Worm (Caenorhabditis elegans): ENCODE results near the gene K07C11.8.

Gene K07C11.8

DNA sequence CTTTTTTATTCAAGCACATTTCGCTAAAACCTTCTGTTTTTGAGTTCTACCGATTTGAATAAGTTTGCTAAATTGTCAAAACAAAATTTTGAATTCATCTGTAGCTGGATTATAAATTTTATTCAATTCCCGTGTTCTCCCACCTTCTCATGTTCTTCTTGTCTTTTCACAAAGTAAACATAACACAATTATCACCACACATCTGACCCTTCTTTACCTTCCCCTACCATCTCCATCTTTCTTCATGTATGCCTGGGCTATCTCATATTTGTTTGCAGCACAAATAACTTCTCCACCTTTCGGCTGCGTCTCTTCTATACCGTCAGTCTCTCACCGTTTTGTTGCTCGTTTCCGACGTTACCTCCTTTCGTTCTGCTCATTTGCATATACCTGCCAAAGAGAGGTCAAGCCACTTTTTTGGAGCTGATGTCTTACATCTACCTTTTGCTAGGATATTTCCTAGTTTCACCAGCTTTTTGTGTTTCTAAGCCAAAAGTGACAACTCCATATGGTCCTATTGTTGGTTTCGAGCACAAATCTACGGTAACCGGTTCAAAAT is 14.5 kb downstream of the K07C11.8 start, which contains the start of gene cest-17:
Gene cest-17 (plus strand): TSS at position 248 of the 559 bp plus-strand sequence.
- TF ChIP-seq lin-13 (GFP tag; optimal IDR thresholded peaks at IDR 0.05) = no peak
- TF ChIP-seq efl-1 (optimal IDR thresholded peaks at IDR 0.05) = no peak
- peak in 1 of 2 experiments; percentile 53 for TF ChIP-seq efl-1 (GFP tag; optimal IDR thresholded peaks at IDR 0.05 in 1 of 2)

- TF ChIP-seq lin-14 (GFP tag; optimal IDR thresholded peaks at IDR 0.05) = peak; percentile 68
- no peak for TF ChIP-seq isw-1 (GFP tag; IDR thresholded peaks at IDR 0.05)
- TF ChIP-seq hlh-4 (tag; optimal IDR thresholded peaks at IDR 0.05) = no peak
- TF ChIP-seq zag-1 (tag; optimal IDR thresholded peaks at IDR 0.05) = no peak
- no peak for TF ChIP-seq tbx-2 (tag; optimal IDR thresholded peaks at IDR 0.05)
- TF ChIP-seq rnt-1 (tag; optimal IDR thresholded peaks at IDR 0.05) = peak; percentile 33
- TF ChIP-seq nhr-85 (tag) = peak; percentile 68
- no peak for TF ChIP-seq Y116A8C.19 (tag; optimal IDR thresholded peaks at IDR 0.05; ENCODE audit: borderline replicate concordance)
- no peak for TF ChIP-seq nhr-77 (tag; optimal IDR thresholded peaks at IDR 0.05)
- peak; percentile 23 for TF ChIP-seq snu-23 (GFP tag; optimal IDR thresholded peaks at IDR 0.05)
- no peak for TF ChIP-seq lin-35 (GFP tag; optimal IDR thresholded peaks at IDR 0.05)
- no peak for TF ChIP-seq nhr-28 (tag; optimal IDR thresholded peaks at IDR 0.05)
- TF ChIP-seq lir-3 (tag; optimal IDR thresholded peaks at IDR 0.05; ENCODE audit: poor library complexity) = peak; percentile 6
- peak; percentile 26 for TF ChIP-seq blmp-1 (tag; optimal IDR thresholded peaks at IDR 0.05)
- TF ChIP-seq ceh-88 (GFP tag; IDR thresholded peaks at IDR 0.05) = no peak
- no peak for TF ChIP-seq nhr-90 (tag; optimal IDR thresholded peaks at IDR 0.05; ENCODE audit: poor library complexity)
- no peak for TF ChIP-seq ceh-63 (GFP tag; optimal IDR thresholded peaks at IDR 0.05)
- no peak for TF ChIP-seq aha-1 (tag; optimal IDR thresholded peaks at IDR 0.05)
- TF ChIP-seq fkh-4 (tag; optimal IDR thresholded peaks at IDR 0.05; ENCODE audit: borderline replicate concordance) = no peak
- TF ChIP-seq irx-1 (tag; optimal IDR thresholded peaks at IDR 0.05) = no peak
- TF ChIP-seq ceh-90 (tag; optimal IDR thresholded peaks at IDR 0.05) = no peak
- peak; percentile 36 for TF ChIP-seq nhr-71 (tag; optimal IDR thresholded peaks at IDR 0.05)
Observed at ce11 chrV:8201229-8201858, 16.3 kb downstream of the K07C11.8 start, which contains the start of gene cri-2. Gene cri-2, plus strand, starts transcription at chrV:8201808.

- TF ChIP-seq vab-15 (tag; optimal IDR thresholded peaks at IDR 0.05) (no peak), nhr-71 (tag; optimal IDR thresholded peaks at IDR 0.05) (no peak), ces-1 (GFP tag; optimal IDR thresholded peaks at IDR 0.05) (no peak), lin-39 (tag; optimal IDR thresholded peaks at IDR 0.05) (no peak), ztf-11 (tag; optimal IDR thresholded peaks at IDR 0.05) (no peak)
Observed at ce11 chrV:8198994-8199393, 18.7 kb downstream of the K07C11.8 start, which contains the start of gene F20D6.11. Gene F20D6.11, minus strand, starts transcription at chrV:8199094.

DNA sequence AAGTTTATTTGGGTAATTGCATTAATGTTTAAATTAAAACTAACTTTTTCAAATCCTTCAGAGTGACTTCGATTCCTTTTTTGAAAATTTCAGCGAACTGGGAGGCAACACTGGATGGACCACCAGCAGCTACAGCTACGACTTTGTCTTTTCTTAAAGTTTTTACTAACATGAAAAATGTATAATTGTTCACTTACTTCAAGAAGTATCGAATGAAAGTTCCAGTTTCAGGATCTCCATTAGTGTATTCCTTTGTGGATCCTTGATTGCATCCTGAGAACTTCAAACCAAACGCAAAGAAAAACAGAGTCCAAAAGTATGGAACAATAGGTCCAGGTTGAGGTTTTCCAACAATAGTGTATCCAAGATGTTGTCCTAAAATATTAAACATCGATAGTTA is 20.7 kb downstream of the K07C11.8 start:
- TF ChIP-seq elt-2 (tag; optimal IDR thresholded peaks at IDR 0.05) (no peak), efl-1 (optimal IDR thresholded peaks at IDR 0.05) (no peak), efl-1 (GFP tag; optimal IDR thresholded peaks at IDR 0.05 in 1 of 2) (peak in 1 of 2 experiments; percentile 67)

- no peak for TF ChIP-seq nhr-85 (tag)
- TF ChIP-seq aha-1 (tag; optimal IDR thresholded peaks at IDR 0.05) = no peak
- TF ChIP-seq Y116A8C.19 (tag; optimal IDR thresholded peaks at IDR 0.05; ENCODE audit: borderline replicate concordance) = no peak
- no peak for TF ChIP-seq nhr-90 (tag; optimal IDR thresholded peaks at IDR 0.05; ENCODE audit: poor library complexity)
- peak; percentile 78 for TF ChIP-seq rnt-1 (tag; optimal IDR thresholded peaks at IDR 0.05)
- TF ChIP-seq nhr-20 (tag; optimal IDR thresholded peaks at IDR 0.05) = peak; percentile 12
- TF ChIP-seq nhr-19 (GFP tag; conservative IDR thresholded peaks at IDR 0.05) = no peak
- no peak for TF ChIP-seq tlp-1 (tag; optimal IDR thresholded peaks at IDR 0.05)
- no peak for TF ChIP-seq hpl-2 (GFP tag; optimal IDR thresholded peaks at IDR 0.05)
- TF ChIP-seq nhr-47 (tag; optimal IDR thresholded peaks at IDR 0.05) = no peak
- TF ChIP-seq pax-3 (tag; optimal IDR thresholded peaks at IDR 0.05) = no peak
- peak; percentile 19 for TF ChIP-seq unc-130 (tag; optimal IDR thresholded peaks at IDR 0.05)
- no peak for TF ChIP-seq F16B12.6 (tag; optimal IDR thresholded peaks at IDR 0.05)
- no peak for TF ChIP-seq fkh-10 (GFP tag; optimal IDR thresholded peaks at IDR 0.05)
- TF ChIP-seq lin-13 (GFP tag; optimal IDR thresholded peaks at IDR 0.05) = no peak
- peak; percentile 59 for TF ChIP-seq lin-14 (GFP tag; optimal IDR thresholded peaks at IDR 0.05)
- TF ChIP-seq egl-27 (tag; optimal IDR thresholded peaks at IDR 0.05) = no peak
- peak; percentile 30 to 44 for TF ChIP-seq lsy-2 (tag; optimal IDR thresholded peaks at IDR 0.05)
- TF ChIP-seq snu-23 (GFP tag; optimal IDR thresholded peaks at IDR 0.05) = peak; percentile 22
- no peak for TF ChIP-seq efl-3 (GFP tag; optimal IDR thresholded peaks at IDR 0.05)
- TF ChIP-seq nhr-28 (tag; optimal IDR thresholded peaks at IDR 0.05) = no peak
Observed at ce11 chrV:8195889-8196418, 21.7 kb downstream of the K07C11.8 start, which contains the start of gene F20D6.10. Gene F20D6.10, minus strand, starts transcription at chrV:8195939.
